2 fruit fly cellular contexts compared by ENCODE assay signal in genomic region chr3L:17572090-17572489, dm6.
TF ChIP-seq lines count a peak whose summit lies in the region.

No protein-coding gene starts in this region.

TF ChIP-seq in whole organism, embryonic, 481 proteins besides CTCF, POLR2A, EP300 and RAD21 (continued from another document and continues in another):
- TF ChIP-seq shn (GFP tag; optimal IDR thresholded peaks at IDR 0.05; lab: Kevin White, UChicago) (no peak), fu2 (GFP tag; optimal IDR thresholded peaks at IDR 0.05; lab: Kevin White, UChicago) (no peak), Med (GFP tag; lab: Kevin White, UChicago) (peak; percentile 67), Gsc (GFP tag; IDR thresholded peaks at IDR 0.05; lab: Robert Waterston, UW) (no peak), CG6175 (GFP tag; IDR thresholded peaks at IDR 0.05; lab: Robert Waterston, UW) (peak; percentile 65; the same call in 2 of the 3 replicates), slou (GFP tag; optimal IDR thresholded peaks at IDR 0.05; lab: Kevin White, UChicago) (no peak), HLH4C (GFP tag; IDR thresholded peaks at IDR 0.05; lab: Robert Waterston, UW; ENCODE audit: partially characterized antibody) (0 out of 3 replicates have a peak, but pooled peaks have one; percentile 11), ewg (GFP tag; optimal IDR thresholded peaks at IDR 0.05; lab: Kevin White, UChicago) (peak; percentile 67), CG4854 (GFP tag; optimal IDR thresholded peaks at IDR 0.05; lab: Kevin White, UChicago) (no peak), Hmr (GFP tag; optimal IDR thresholded peaks at IDR 0.05; lab: Kevin White, UChicago) (no peak), unpg (GFP tag; optimal IDR thresholded peaks at IDR 0.05; lab: Kevin White, UChicago) (no peak), CG12942 (GFP tag; optimal IDR thresholded peaks at IDR 0.05; lab: Kevin White, UChicago) (no peak), sr (GFP tag; IDR thresholded peaks at IDR 0.05; lab: Robert Waterston, UW) (peak; percentile 43; the same call in 1 of the 3 replicates), ci (GFP tag; IDR thresholded peaks at IDR 0.05; lab: Robert Waterston, UW) (peak; percentile 67; the same call in 2 of the 3 replicates), Oaz (GFP tag; IDR thresholded peaks at IDR 0.05; lab: Robert Waterston, UW) (0 out of 2 replicates have a peak, but pooled peaks have one; percentile 4), Dbx (GFP tag; IDR thresholded peaks at IDR 0.05; lab: Robert Waterston, UW) (no peak), CG12769 (tag; optimal IDR thresholded peaks at IDR 0.05; lab: Kevin White, UChicago) (peak; percentile 49), Awh (GFP tag; IDR thresholded peaks at IDR 0.05; lab: Robert Waterston, UW) (0 out of 2 replicates have a peak, but pooled peaks have one; percentile 37), CG11456 (GFP tag; IDR thresholded peaks at IDR 0.05; lab: Robert Waterston, UW) (no peak), run (tag; optimal IDR thresholded peaks at IDR 0.05; lab: Kevin White, UChicago) (no peak), NK7.1 (GFP tag; optimal IDR thresholded peaks at IDR 0.05; lab: Kevin White, UChicago) (no peak), CG15011 (GFP tag; optimal IDR thresholded peaks at IDR 0.05; lab: Kevin White, UChicago) (no peak), Dref (GFP tag; IDR thresholded peaks at IDR 0.05; lab: Robert Waterston, UW) (no peak), onecut (GFP tag; IDR thresholded peaks at IDR 0.05; lab: Robert Waterston, UW) (peak; percentile 25; the same call in 1 of the 2 replicates), pita (GFP tag; optimal IDR thresholded peaks at IDR 0.05; lab: Kevin White, UChicago) (no peak), CG16813 (GFP tag; IDR thresholded peaks at IDR 0.05; lab: Robert Waterston, UW; ENCODE audit: partially characterized antibody) (no peak), E2f1 (GFP tag; IDR thresholded peaks at IDR 0.05; lab: Robert Waterston, UW) (no peak), CG1024 (GFP tag; IDR thresholded peaks at IDR 0.05; lab: Robert Waterston, UW) (no peak), twi (tag; optimal IDR thresholded peaks at IDR 0.05; lab: Kevin White, UChicago) (no peak), CG5953 (GFP tag; IDR thresholded peaks at IDR 0.05; lab: Robert Waterston, UW) (0 out of 2 replicates have a peak, but pooled peaks have one; percentile 17), NFAT (GFP tag; IDR thresholded peaks at IDR 0.05; lab: Robert Waterston, UW) (no peak), pzg (GFP tag; optimal IDR thresholded peaks at IDR 0.05; lab: Kevin White, UChicago) (no peak), CG10147 (GFP tag; optimal IDR thresholded peaks at IDR 0.05; lab: Kevin White, UChicago) (no peak), CG32772 (GFP tag; IDR thresholded peaks at IDR 0.05; lab: Robert Waterston, UW) (no peak), Lim3 (GFP tag; IDR thresholded peaks at IDR 0.05; lab: Robert Waterston, UW) (no peak), odd (GFP tag; optimal IDR thresholded peaks at IDR 0.05; lab: Kevin White, UChicago) (no peak), CG16779 (GFP tag; IDR thresholded peaks at IDR 0.05; lab: Robert Waterston, UW) (no peak), CG32532 (GFP tag; IDR thresholded peaks at IDR 0.05; lab: Robert Waterston, UW) (0 out of 2 replicates have a peak, but pooled peaks have one; percentile 29), Eip74EF (GFP tag; optimal IDR thresholded peaks at IDR 0.05; lab: Kevin White, UChicago) (peak in 1 of 2 experiments; percentile 33), CG34422 (GFP tag; IDR thresholded peaks at IDR 0.05; lab: Robert Waterston, UW) (peak; percentile 51; the same call in 2 of the 3 replicates), crol (GFP tag; IDR thresholded peaks at IDR 0.05; lab: Robert Waterston, UW) (peak; percentile 93), Neu2 (GFP tag; optimal IDR thresholded peaks at IDR 0.05; lab: Kevin White, UChicago; ENCODE audit: borderline replicate concordance) (no peak), Vsx1 (GFP tag; optimal IDR thresholded peaks at IDR 0.05; lab: Kevin White, UChicago) (no peak), scrt (GFP tag; optimal IDR thresholded peaks at IDR 0.05; lab: Kevin White, UChicago) (peak; percentile 89), CG15514 (GFP tag; optimal IDR thresholded peaks at IDR 0.05; lab: Kevin White, UChicago) (no peak), croc (GFP tag; conservative IDR thresholded peaks at IDR 0.05; lab: Robert Waterston, UW) (no peak), slbo (GFP tag; IDR thresholded peaks at IDR 0.05; lab: Robert Waterston, UW) (peak; percentile 32), sug (tag; optimal IDR thresholded peaks at IDR 0.05; lab: Kevin White, UChicago) (peak; percentile 8), Antp (GFP tag; optimal IDR thresholded peaks at IDR 0.05; lab: Kevin White, UChicago) (no peak), CG34224 (GFP tag; IDR thresholded peaks at IDR 0.05; lab: Robert Waterston, UW; ENCODE audit: partially characterized antibody) (0 out of 3 replicates have a peak, but pooled peaks have one; percentile 13), Atf3 (GFP tag; optimal IDR thresholded peaks at IDR 0.05; lab: Kevin White, UChicago) (no peak), CG11504 (tag; optimal IDR thresholded peaks at IDR 0.05; lab: Kevin White, UChicago) (no peak), CG2678 (tag; optimal IDR thresholded peaks at IDR 0.05; lab: Kevin White, UChicago) (no peak), Side (GFP tag; optimal IDR thresholded peaks at IDR 0.05; lab: Kevin White, UChicago) (no peak), Ptx1 (GFP tag; IDR thresholded peaks at IDR 0.05; lab: Robert Waterston, UW) (no peak), kah (GFP tag; optimal IDR thresholded peaks at IDR 0.05; lab: Kevin White, UChicago) (no peak), unc-4 (GFP tag; IDR thresholded peaks at IDR 0.05; lab: Robert Waterston, UW; ENCODE audit: partially characterized antibody) (peak; percentile 21; the same call in 1 of the 2 replicates), bsh (GFP tag; optimal IDR thresholded peaks at IDR 0.05; lab: Kevin White, UChicago) (no peak), zen (tag; optimal IDR thresholded peaks at IDR 0.05; lab: Kevin White, UChicago) (no peak), so (GFP tag; IDR thresholded peaks at IDR 0.05; lab: Robert Waterston, UW) (no peak), Drgx (GFP tag; IDR thresholded peaks at IDR 0.05; lab: Robert Waterston, UW) (peak; percentile 54), Adf1 (GFP tag; IDR thresholded peaks at IDR 0.05; lab: Robert Waterston, UW) (peak; percentile 83), wdn (GFP tag; IDR thresholded peaks at IDR 0.05; lab: Robert Waterston, UW) (no peak), CG15601 (tag; optimal IDR thresholded peaks at IDR 0.05; lab: Kevin White, UChicago) (peak; percentile 36), sna (GFP tag; IDR thresholded peaks at IDR 0.05; lab: Robert Waterston, UW; ENCODE audit: partially characterized antibody) (0 out of 2 replicates have a peak, but pooled peaks have one; percentile 48)

TF ChIP-seq in whole organism, prepupa, 60 proteins besides CTCF, POLR2A, EP300 and RAD21 (continued from another document):
- TF ChIP-seq CG6276 (GFP tag; optimal IDR thresholded peaks at IDR 0.05; lab: Kevin White, UChicago) = peak; percentile 24
